Worm (Caenorhabditis elegans) whole organism, mixed stage, embryonic: ENCODE measurements around the gene nhr-202.

Experiments used
- M03D4.4 ChIP-seq: sonication (generic microtip); optimal IDR thresholded peaks from 2 replicates; lab custom pipeline; 2017; ENCODE audit warnings: mild to moderate bottlenecking, missing genetic modification characterization, missing compliant biosample characterization
- bed-3 ChIP-seq: fragments of 200-800 bp; sonication (Bioruptor generic); optimal IDR thresholded peaks from 3 replicates; lab custom pipeline; 2018; ENCODE audit warnings: mild to moderate bottlenecking, missing genetic modification characterization, moderate library complexity, missing compliant biosample characterization
- ceh-39 ChIP-seq: fragments of 150-350 bp; optimal IDR thresholded peaks from 2 replicates; lab custom pipeline; 2014; ENCODE audit warnings: missing biosample characterization, missing genetic modification characterization
- ceh-43 ChIP-seq: fragments of 200-800 bp; sonication (Bioruptor generic); optimal IDR thresholded peaks from 2 replicates; lab custom pipeline; 2018; ENCODE audit warnings: mild to moderate bottlenecking, missing genetic modification characterization, moderate library complexity, missing compliant biosample characterization
- ceh-83 ChIP-seq: fragments of 200-800 bp; sonication (Bioruptor generic); optimal IDR thresholded peaks from 2 replicates; lab custom pipeline; 2018; ENCODE audit warnings: mild to moderate bottlenecking, missing genetic modification characterization, missing compliant biosample characterization
- ces-1 ChIP-seq: fragments of 150-350 bp; optimal IDR thresholded peaks from 2 replicates; lab custom pipeline; 2014; ENCODE audit warnings: missing biosample characterization, missing genetic modification reagents, missing genetic modification characterization
- cnd-1 ChIP-seq: fragments of 200-800 bp; sonication (Bioruptor generic); optimal IDR thresholded peaks from 2 replicates; lab custom pipeline; 2018; ENCODE audit warnings: mild to moderate bottlenecking, missing genetic modification characterization, missing compliant biosample characterization
- drap-1 ChIP-seq: fragments of 200-800 bp; sonication (Bioruptor generic); optimal IDR thresholded peaks from 3 replicates; lab custom pipeline; 2018; ENCODE audit warnings: mild to moderate bottlenecking, missing genetic modification characterization, missing compliant biosample characterization
- elt-1 ChIP-seq: sonication (generic microtip); optimal IDR thresholded peaks from 2 replicates; lab custom pipeline; 2017; ENCODE audit warnings: missing genetic modification characterization, mild to moderate bottlenecking, missing compliant biosample characterization, antibody characterized with exemption, moderate library complexity, borderline replicate concordance; ENCODE audit not compliant: insufficient read depth
- elt-3 ChIP-seq: fragments of 150-350 bp; optimal IDR thresholded peaks from 2 replicates; lab custom pipeline; 2014; ENCODE audit warnings: missing biosample characterization, missing genetic modification characterization
- flh-1 ChIP-seq: fragments of 200-800 bp; sonication (Bioruptor generic); optimal IDR thresholded peaks from 2 replicates; lab custom pipeline; 2018; ENCODE audit warnings: mild to moderate bottlenecking, missing genetic modification characterization, moderate library complexity, missing compliant biosample characterization
- ham-2 ChIP-seq: fragments of 200-800 bp; sonication (Bioruptor generic); optimal IDR thresholded peaks from 2 replicates; lab custom pipeline; 2018; ENCODE audit warnings: mild to moderate bottlenecking, missing genetic modification characterization, missing compliant biosample characterization
- hlh-1 ChIP-seq: fragments of 150-350 bp; optimal IDR thresholded peaks from 2 replicates; lab custom pipeline; 2014; ENCODE audit warnings: missing biosample characterization, missing genetic modification reagents, missing genetic modification characterization
- lin-13 ChIP-seq: fragments of 150-350 bp; optimal IDR thresholded peaks from 2 replicates; lab custom pipeline; 2014; ENCODE audit warnings: missing biosample characterization, missing genetic modification characterization
- lsy-2 ChIP-seq: fragments of 150-350 bp; optimal IDR thresholded peaks from 2 replicates; lab custom pipeline; 2014; ENCODE audit warnings: missing biosample characterization, missing genetic modification characterization
- mab-5 ChIP-seq: fragments of 150-350 bp; optimal IDR thresholded peaks from 2 replicates; lab custom pipeline; 2014; ENCODE audit warnings: missing biosample characterization, missing genetic modification characterization
- mls-2 ChIP-seq: sonication (generic microtip); optimal IDR thresholded peaks from 2 replicates; lab custom pipeline; 2016; ENCODE audit warnings: mild to moderate bottlenecking, missing genetic modification characterization, moderate library complexity, missing compliant biosample characterization
- nhr-12 ChIP-seq: fragments of 150-350 bp; optimal IDR thresholded peaks from 2 replicates; lab custom pipeline; 2014; ENCODE audit warnings: missing biosample characterization, missing genetic modification characterization
- nhr-2 ChIP-seq: fragments of 150-350 bp; optimal IDR thresholded peaks from 2 replicates; lab custom pipeline; 2014; ENCODE audit warnings: missing biosample characterization, missing genetic modification characterization
- nhr-237 ChIP-seq: fragments of 150-350 bp; optimal IDR thresholded peaks from 2 replicates; lab custom pipeline; 2014; ENCODE audit warnings: missing biosample characterization, missing genetic modification characterization
- nhr-28 ChIP-seq: fragments of 150-350 bp; optimal IDR thresholded peaks from 2 replicates; lab custom pipeline; 2014; ENCODE audit warnings: missing biosample characterization, missing genetic modification characterization
- nhr-76 ChIP-seq: sonication (generic microtip); optimal IDR thresholded peaks from 2 replicates; lab custom pipeline; 2017; ENCODE audit warnings: missing biosample characterization, missing genetic modification characterization
- pha-4 ChIP-seq: fragments of 150-350 bp; optimal IDR thresholded peaks from 2 replicates; lab custom pipeline; 2018; ENCODE audit warnings: missing biosample characterization, missing genetic modification reagents, missing genetic modification characterization
- sem-2 ChIP-seq: fragments of 200-800 bp; sonication (Bioruptor generic); optimal IDR thresholded peaks from 2 replicates; lab custom pipeline; 2018; ENCODE audit warnings: mild to moderate bottlenecking, missing genetic modification characterization, missing compliant biosample characterization
- snpc-4 ChIP-seq: fragments of 150-350 bp; optimal IDR thresholded peaks from 2 replicates; lab custom pipeline; 2014; ENCODE audit warnings: missing biosample characterization, missing genetic modification characterization
- sptf-1 ChIP-seq: sonication (generic microtip); optimal IDR thresholded peaks from 2 replicates; lab custom pipeline; 2017; ENCODE audit warnings: mild to moderate bottlenecking, missing genetic modification characterization, moderate library complexity, missing compliant biosample characterization
- tbx-8 ChIP-seq: fragments of 200-800 bp; sonication (Bioruptor generic); optimal IDR thresholded peaks from 2 replicates; lab custom pipeline; 2018; ENCODE audit warnings: mild to moderate bottlenecking, missing genetic modification characterization, moderate library complexity, missing compliant biosample characterization
- unc-39 ChIP-seq: fragments of 150-350 bp; optimal IDR thresholded peaks from 2 replicates; lab custom pipeline; 2014; ENCODE audit warnings: missing biosample characterization, missing genetic modification characterization
- ztf-11 ChIP-seq: fragments of 150-350 bp; optimal IDR thresholded peaks from 2 replicates; lab custom pipeline; 2014; ENCODE audit warnings: missing biosample characterization, missing genetic modification characterization

The nhr-202 gene

DNA sequence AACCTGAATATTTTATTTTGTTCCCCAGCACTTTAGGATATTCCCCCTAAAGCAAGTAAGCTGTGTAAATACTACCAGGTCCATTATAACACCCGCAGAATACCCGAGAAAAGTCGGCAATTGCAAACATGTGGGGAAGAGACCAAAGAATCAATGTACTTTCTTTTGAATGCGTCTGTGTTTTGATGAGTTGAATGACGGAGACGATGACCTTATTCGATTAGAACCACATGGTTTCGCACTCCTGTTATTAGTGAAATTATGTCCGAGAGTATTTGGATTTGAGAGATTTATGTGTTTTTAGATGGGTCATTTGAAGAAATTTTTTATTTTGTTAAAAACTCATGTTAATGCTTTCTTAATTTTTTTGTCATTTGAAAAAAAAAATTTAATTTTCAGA lies 3.0 kb downstream of the nhr-202 start:
- TF ChIP-seq unc-39 (tag; lab: Kevin White, UChicago) (no peak), ceh-43 (GFP tag; lab: Kevin White, UChicago) (no peak), ceh-39 (tag; lab: Kevin White, UChicago) (no peak), sptf-1 (tag; lab: Kevin White, UChicago) (no peak), nhr-237 (no peak), nhr-2 (tag; lab: Kevin White, UChicago) (no peak), ztf-11 (tag; lab: Kevin White, UChicago) (no peak), drap-1 (GFP tag; lab: Kevin White, UChicago) (no peak), nhr-28 (tag; lab: Kevin White, UChicago) (no peak), nhr-76 (tag; lab: Kevin White, UChicago) (no peak), sem-2 (GFP tag; lab: Kevin White, UChicago) (no peak), mab-5 (tag; lab: Kevin White, UChicago) (no peak)

DNA sequence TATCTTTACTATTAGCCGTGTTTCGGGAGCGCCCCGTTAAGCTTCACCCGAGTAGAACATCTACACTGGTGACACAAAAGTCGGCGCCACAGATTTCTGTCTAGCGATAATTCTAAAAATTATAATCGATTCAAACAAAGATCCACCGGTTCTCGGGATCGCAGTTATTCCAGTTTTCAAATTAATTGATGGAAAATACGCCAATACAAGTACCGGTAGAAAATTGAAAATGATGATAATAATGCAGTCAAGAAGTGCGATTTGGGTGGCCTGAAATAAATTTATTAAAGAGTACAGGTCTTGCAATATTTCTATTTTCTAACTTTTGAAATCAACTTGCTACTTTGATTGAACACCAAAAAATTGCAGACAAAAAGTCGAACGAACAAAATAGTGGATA lies 5.1 kb downstream of the nhr-202 start:
- no peak for TF ChIP-seq lsy-2
- TF ChIP-seq sem-2 (GFP tag; lab: Kevin White, UChicago), result no peak
- TF ChIP-seq, all 35 proteins: peak for 0

DNA sequence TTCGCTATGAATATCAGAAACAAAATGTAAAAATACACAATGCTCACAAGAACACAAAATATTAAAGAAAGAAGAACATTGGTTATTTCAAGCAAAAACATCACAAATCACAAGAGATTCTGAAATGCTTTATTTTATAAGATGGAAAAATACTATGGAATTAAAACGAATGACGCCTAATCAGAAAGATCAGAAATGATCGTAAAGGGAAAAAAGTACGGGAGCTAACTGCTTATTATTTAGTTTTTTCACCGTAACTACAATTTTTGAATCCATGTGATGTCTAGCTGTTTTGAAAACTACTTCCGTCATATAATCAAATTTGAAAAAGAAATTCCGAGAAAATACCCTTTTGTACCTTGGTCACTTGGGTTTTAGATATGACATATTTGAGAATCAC lies 6.1 kb downstream of the nhr-202 start, which contains the start of gene srbc-57:
Gene srbc-57, minus strand, starts transcription at position 101 of the 400 bp plus-strand sequence.
- TF ChIP-seq drap-1 (GFP tag; lab: Kevin White, UChicago), result no peak
- TF ChIP-seq ceh-43 (GFP tag; lab: Kevin White, UChicago), result no peak
- no peak for TF ChIP-seq M03D4.4 (tag; lab: Kevin White, UChicago)
- TF ChIP-seq lin-13 (tag; lab: Kevin White, UChicago), result no peak
- no peak for TF ChIP-seq nhr-237
- no peak for TF ChIP-seq pha-4 (tag; lab: Kevin White, UChicago)
- no peak for TF ChIP-seq hlh-1
- no peak for TF ChIP-seq unc-39 (tag; lab: Kevin White, UChicago)
- no peak for TF ChIP-seq mab-5 (tag; lab: Kevin White, UChicago)
- no peak for TF ChIP-seq cnd-1 (tag; lab: Kevin White, UChicago)
- TF ChIP-seq mls-2 (tag; lab: Kevin White, UChicago), result no peak
- TF ChIP-seq, all 35 proteins: peak for 0

ce11 chrV:472589-472988 lies 10.2 kb downstream of the nhr-202 start, which contains the start of gene srt-31:
Gene srt-31, plus strand, starts transcription at chrV:472889.
- TF ChIP-seq ham-2 (GFP tag; lab: Kevin White, UChicago), result no peak
- TF ChIP-seq nhr-2 (tag; lab: Kevin White, UChicago), result no peak
- no peak for TF ChIP-seq nhr-28 (tag; lab: Kevin White, UChicago)
- TF ChIP-seq M03D4.4 (tag; lab: Kevin White, UChicago), result no peak
- no peak for TF ChIP-seq ceh-83 (GFP tag; lab: Kevin White, UChicago)
- no peak for TF ChIP-seq elt-3 (tag; lab: Kevin White, UChicago)
- no peak for TF ChIP-seq nhr-237
- no peak for TF ChIP-seq nhr-12
- no peak for TF ChIP-seq ces-1
- no peak for TF ChIP-seq hlh-1
- TF ChIP-seq lsy-2, result no peak
- TF ChIP-seq drap-1 (GFP tag; lab: Kevin White, UChicago), result no peak
- no peak for TF ChIP-seq elt-1 (tag; lab: Kevin White, UChicago)
- TF ChIP-seq ceh-39 (tag; lab: Kevin White, UChicago), result no peak
- no peak for TF ChIP-seq ceh-43 (GFP tag; lab: Kevin White, UChicago)

- TF ChIP-seq flh-1 (GFP tag; lab: Kevin White, UChicago), result no peak
- no peak for TF ChIP-seq bed-3 (GFP tag; lab: Kevin White, UChicago)
- TF ChIP-seq tbx-8, result no peak
- TF ChIP-seq elt-1 (tag; lab: Kevin White, UChicago), result no peak
- TF ChIP-seq elt-3 (tag; lab: Kevin White, UChicago), result no peak
- no peak for TF ChIP-seq sptf-1 (tag; lab: Kevin White, UChicago)
- no peak for TF ChIP-seq lin-13 (tag; lab: Kevin White, UChicago)
- no peak for TF ChIP-seq hlh-1
- no peak for TF ChIP-seq snpc-4 (tag; lab: Kevin White, UChicago)
- no peak for TF ChIP-seq ceh-39 (tag; lab: Kevin White, UChicago)
- TF ChIP-seq mab-5 (tag; lab: Kevin White, UChicago), result no peak
Measured at ce11 chrV:474516-474915, 12.1 kb downstream of the nhr-202 start, which contains the start of gene nhr-99. Gene nhr-99, plus strand, starts transcription at chrV:474778.
